Worm (Caenorhabditis elegans) whole organism, L3 larva: ENCODE results near the gene C11G6.2.
A peak's percentile ranks its signal among the peaks of the same experiment; 100 is the strongest.

Experiments
- R02D3.7 ChIP-seq: fragments of 150-350 bp; optimal IDR thresholded peaks from 2 replicates; lab custom pipeline; 2014; ENCODE audit warnings: missing biosample characterization, missing genetic modification characterization
- ZK546.5 ChIP-seq: sonication (generic microtip); optimal IDR thresholded peaks from 2 replicates; lab custom pipeline; 2017; ENCODE audit warnings: missing biosample characterization, missing genetic modification characterization
- aly-2 ChIP-seq: fragments of 150-350 bp; optimal IDR thresholded peaks from 2 replicates; lab custom pipeline; 2014; ENCODE audit warnings: missing biosample characterization, missing genetic modification characterization
- ceh-16 ChIP-seq: sonication (generic microtip); optimal IDR thresholded peaks from 2 replicates; lab custom pipeline; 2017; ENCODE audit warnings: missing biosample characterization, missing genetic modification characterization
- ceh-28 ChIP-seq: fragments of 150-350 bp; optimal IDR thresholded peaks from 2 replicates; lab custom pipeline; 2014; ENCODE audit warnings: missing biosample characterization, missing genetic modification reagents, missing genetic modification characterization
- ceh-82 ChIP-seq: fragments of 150-350 bp; optimal IDR thresholded peaks from 2 replicates; lab custom pipeline; 2014; ENCODE audit warnings: missing biosample characterization, missing genetic modification characterization
- daf-12 ChIP-seq: fragments of 150-350 bp; optimal IDR thresholded peaks from 2 replicates; lab custom pipeline; 2014; ENCODE audit warnings: missing biosample characterization, missing genetic modification reagents, missing genetic modification characterization
- egl-27 ChIP-seq: sonication (generic microtip); optimal IDR thresholded peaks from 4 replicates; lab custom pipeline; 2017; ENCODE audit warnings: missing biosample characterization, missing genetic modification reagents, missing genetic modification characterization
- egl-5 ChIP-seq: fragments of 150-350 bp; optimal IDR thresholded peaks from 2 replicates; lab custom pipeline; 2017; ENCODE audit warnings: missing biosample characterization, missing genetic modification reagents, missing genetic modification characterization, inconsistent platforms
- elt-1 ChIP-seq: fragments of 150-350 bp; optimal IDR thresholded peaks from 2 replicates; lab custom pipeline; 2014; ENCODE audit warnings: missing biosample characterization, missing genetic modification characterization
- elt-2 ChIP-seq: sonication (generic microtip); optimal IDR thresholded peaks from 2 replicates; lab custom pipeline; 2016; ENCODE audit warnings: missing genetic modification reagents, mild to moderate bottlenecking, missing genetic modification characterization, missing compliant biosample characterization
- fkh-2 ChIP-seq: fragments of 150-350 bp; optimal IDR thresholded peaks from 2 replicates; lab custom pipeline; 2014; ENCODE audit warnings: missing biosample characterization, missing genetic modification reagents, missing genetic modification characterization
- fos-1 ChIP-seq: fragments of 150-350 bp; optimal IDR thresholded peaks from 2 replicates; lab custom pipeline; 2014; ENCODE audit warnings: missing biosample characterization, missing genetic modification characterization
- lin-39 ChIP-seq: fragments of 150-350 bp; optimal IDR thresholded peaks from 2 replicates; lab custom pipeline; 2018; ENCODE audit warnings: missing biosample characterization, missing genetic modification reagents, missing genetic modification characterization
- mdl-1 ChIP-seq: fragments of 150-350 bp; optimal IDR thresholded peaks from 2 replicates; lab custom pipeline; 2014; ENCODE audit warnings: missing biosample characterization, missing genetic modification characterization
- mml-1 ChIP-seq: fragments of 150-350 bp; sonication (generic microtip); optimal IDR thresholded peaks from 3 replicates; lab custom pipeline; 2014; ENCODE audit warnings: missing biosample characterization, missing genetic modification characterization
- nfya-1 ChIP-seq: sonication (generic microtip); optimal IDR thresholded peaks from 2 replicates; lab custom pipeline; 2017; ENCODE audit warnings: missing genetic modification characterization, mild to moderate bottlenecking, missing compliant biosample characterization, antibody characterized with exemption, moderate library complexity; ENCODE audit not compliant: insufficient read depth
- nhr-11 ChIP-seq: fragments of 150-350 bp; optimal IDR thresholded peaks from 2 replicates; lab custom pipeline; 2014; ENCODE audit warnings: missing biosample characterization, missing genetic modification characterization
- nhr-23 ChIP-seq: fragments of 150-350 bp; optimal IDR thresholded peaks from 2 replicates; lab custom pipeline; 2014; ENCODE audit warnings: missing biosample characterization, missing genetic modification reagents, missing genetic modification characterization
- nhr-237 ChIP-seq: fragments of 150-350 bp; optimal IDR thresholded peaks from 2 replicates; lab custom pipeline; 2014; ENCODE audit warnings: missing biosample characterization, missing genetic modification characterization
- nhr-25 ChIP-seq: sonication (generic microtip); optimal IDR thresholded peaks from 2 replicates; lab custom pipeline; 2017; ENCODE audit warnings: missing biosample characterization, missing genetic modification characterization
- nhr-28 ChIP-seq: fragments of 150-350 bp; optimal IDR thresholded peaks from 2 replicates; lab custom pipeline; 2014; ENCODE audit warnings: missing biosample characterization, missing genetic modification characterization
- nhr-43 ChIP-seq: sonication (generic microtip); optimal IDR thresholded peaks from 2 replicates; lab custom pipeline; 2016; ENCODE audit warnings: mild to moderate bottlenecking, missing genetic modification characterization, missing compliant biosample characterization; ENCODE audit not compliant: poor library complexity, severe bottlenecking
- nhr-67 ChIP-seq: fragments of 150-350 bp; optimal IDR thresholded peaks from 2 replicates; lab custom pipeline; 2014; ENCODE audit warnings: missing biosample characterization, missing genetic modification characterization
- nhr-77 ChIP-seq: fragments of 150-350 bp; optimal IDR thresholded peaks from 2 replicates; lab custom pipeline; 2014; ENCODE audit warnings: missing biosample characterization, missing genetic modification characterization
- pqm-1 ChIP-seq: fragments of 150-350 bp; optimal IDR thresholded peaks from 2 replicates; lab custom pipeline; 2017; ENCODE audit warnings: missing biosample characterization, missing genetic modification characterization, inconsistent platforms
- sea-2 ChIP-seq: fragments of 150-350 bp; sonication (generic microtip); optimal IDR thresholded peaks from 4 replicates; lab custom pipeline; 2014; ENCODE audit warnings: missing biosample characterization, missing genetic modification reagents, missing genetic modification characterization
- skn-1 ChIP-seq: fragments of 150-350 bp; optimal IDR thresholded peaks from 2 replicates; lab custom pipeline; 2014; ENCODE audit warnings: missing biosample characterization, missing genetic modification characterization
- snpc-4 ChIP-seq: fragments of 150-350 bp; optimal IDR thresholded peaks from 2 replicates; lab custom pipeline; 2014; ENCODE audit warnings: missing biosample characterization, missing genetic modification characterization
- tbx-2 ChIP-seq: sonication (generic microtip); optimal IDR thresholded peaks from 2 replicates; lab custom pipeline; 2016; ENCODE audit warnings: mild to moderate bottlenecking, missing genetic modification characterization, missing compliant biosample characterization
- unc-39 ChIP-seq: sonication (generic microtip); optimal IDR thresholded peaks from 4 replicates; lab custom pipeline; 2017; ENCODE audit warnings: missing biosample characterization, missing genetic modification characterization
- unc-62 ChIP-seq: fragments of 150-350 bp; sonication (generic microtip); optimal IDR thresholded peaks from 4 replicates; lab custom pipeline; 2014; ENCODE audit warnings: missing biosample characterization, missing genetic modification reagents, missing genetic modification characterization
- zag-1 ChIP-seq: fragments of 150-350 bp; optimal IDR thresholded peaks from 2 replicates; lab custom pipeline; 2014; ENCODE audit warnings: missing biosample characterization, missing genetic modification characterization
- ztf-11 ChIP-seq: fragments of 150-350 bp; optimal IDR thresholded peaks from 2 replicates; lab custom pipeline; 2014; ENCODE audit warnings: missing biosample characterization, missing genetic modification characterization

C11G6.2 gene

DNA sequence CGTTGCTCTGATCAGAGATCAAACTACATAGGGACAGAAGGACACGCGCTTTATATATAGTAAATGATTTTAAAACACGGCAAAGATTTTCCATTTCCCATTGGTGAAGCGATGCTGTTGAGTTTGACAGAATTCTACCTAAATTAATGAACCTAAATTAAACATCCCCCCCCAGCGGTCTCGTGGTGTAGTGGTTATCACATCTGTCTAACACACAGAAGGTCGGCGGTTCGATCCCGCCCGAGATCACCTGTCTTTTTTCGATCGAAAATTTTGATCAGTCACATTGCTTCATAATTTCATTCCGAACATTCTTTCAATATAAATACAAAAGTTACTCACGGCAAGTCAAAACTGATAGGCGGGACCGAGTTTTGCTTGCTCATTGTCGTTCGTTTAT lies 29.2 kb upstream of the C11G6.2 start:
- TF ChIP-seq nhr-43 (tag; lab: Kevin White, UChicago): peak; percentile 6
- peak; percentile 19 for TF ChIP-seq elt-2

ce11 chrX:16299859-16300258 lies 28.6 kb upstream of the C11G6.2 start, which contains the start of gene twk-21:
Gene twk-21 (plus strand): TSS chrX:16299892.
- TF ChIP-seq tbx-2 (tag; lab: Kevin White, UChicago): no peak
- TF ChIP-seq nfya-1 (tag; lab: Kevin White, UChicago): no peak
- no peak for TF ChIP-seq egl-27 (tag; lab: Kevin White, UChicago)
- TF ChIP-seq fos-1 (tag; lab: Kevin White, UChicago): no peak
- TF ChIP-seq ztf-11 (tag; lab: Kevin White, UChicago): no peak
- no peak for TF ChIP-seq ceh-28
- TF ChIP-seq ZK546.5 (tag; lab: Kevin White, UChicago): no peak
- no peak for TF ChIP-seq nhr-67
- TF ChIP-seq, all 47 proteins: peak for 0

- TF ChIP-seq elt-2: peak; percentile 43
- no peak for TF ChIP-seq skn-1
- TF ChIP-seq nhr-25 (tag; lab: Kevin White, UChicago): peak; percentile 14
- TF ChIP-seq pqm-1 (tag; lab: Kevin White, UChicago): peak; percentile 21
- no peak for TF ChIP-seq nhr-43 (tag; lab: Kevin White, UChicago)
- TF ChIP-seq nhr-23 (tag; lab: Kevin White, UChicago): peak; percentile 4
These were observed 28.0 kb upstream of the C11G6.2 start for ce11 chrX:16300422-16300821.

- no peak for TF ChIP-seq ceh-28
- TF ChIP-seq snpc-4 (tag; lab: Kevin White, UChicago): no peak
- TF ChIP-seq nhr-28 (tag; lab: Kevin White, UChicago): no peak
- no peak for TF ChIP-seq nhr-67
- no peak for TF ChIP-seq nhr-237 (tag; lab: Kevin White, UChicago)
- TF ChIP-seq mml-1 (tag; lab: Kevin White, UChicago): no peak
- TF ChIP-seq R02D3.7: no peak
- TF ChIP-seq ceh-16 (tag; lab: Kevin White, UChicago): no peak
- no peak for TF ChIP-seq ceh-82 (tag; lab: Kevin White, UChicago)
- no peak for TF ChIP-seq zag-1
- no peak for TF ChIP-seq sea-2 (GFP tag; lab: Kevin White, UChicago)
- TF ChIP-seq elt-1 (tag; lab: Kevin White, UChicago): no peak
- TF ChIP-seq nhr-25 (tag; lab: Kevin White, UChicago): no peak
- no peak for TF ChIP-seq egl-5 (tag; lab: Kevin White, UChicago)
- TF ChIP-seq mdl-1: no peak
- TF ChIP-seq tbx-2 (tag; lab: Kevin White, UChicago): no peak
- TF ChIP-seq aly-2 (tag; lab: Kevin White, UChicago): no peak
- TF ChIP-seq, all 47 proteins: peak for 0
These were observed 22.3 kb upstream of the C11G6.2 start, which contains the start of gene twk-22 for ce11 chrX:16306164-16306563. Gene twk-22 (plus strand): TSS chrX:16306464.

DNA sequence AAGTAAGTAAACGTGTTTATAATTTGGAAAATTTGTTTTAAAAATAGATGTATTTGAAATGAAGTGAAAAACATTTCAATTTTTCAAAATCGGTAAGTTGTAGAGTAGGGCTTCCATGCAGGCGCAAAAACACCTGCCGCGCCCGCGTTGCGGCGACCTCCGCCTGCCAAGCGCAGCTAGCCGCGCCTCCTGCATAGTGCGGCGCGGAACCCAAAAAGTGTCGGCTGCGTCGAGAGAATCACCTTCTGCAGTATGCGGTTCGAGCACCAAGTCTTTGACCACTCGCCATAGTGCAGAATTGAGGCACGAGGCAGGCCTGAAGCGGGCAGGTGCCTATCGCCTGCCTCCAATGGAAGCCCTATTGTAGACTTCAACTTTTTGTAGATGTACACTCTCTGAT lies 18.7 kb upstream of the C11G6.2 start:
- TF ChIP-seq sea-2 (GFP tag; lab: Kevin White, UChicago): no peak
- peak; percentile 23 for TF ChIP-seq snpc-4 (tag; lab: Kevin White, UChicago)

DNA sequence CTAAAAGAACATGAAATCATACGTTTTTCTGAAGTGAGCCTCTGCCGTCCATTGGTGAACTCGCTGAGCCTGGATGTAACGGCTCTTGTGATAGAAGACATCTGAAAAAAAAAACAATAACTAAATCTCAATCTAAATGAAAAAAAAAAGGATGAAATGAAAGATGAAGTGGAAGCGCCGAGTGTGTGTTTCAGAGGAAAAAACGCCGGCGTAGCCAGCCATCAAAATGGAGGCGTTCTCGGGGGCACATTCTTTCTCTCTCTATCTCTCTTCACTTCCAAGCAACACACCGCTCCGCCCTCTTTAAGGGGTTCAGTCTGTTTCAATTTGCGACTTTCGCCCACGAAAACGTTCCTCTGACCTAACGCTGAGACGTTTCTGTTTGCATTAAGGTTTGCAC lies 10.8 kb upstream of the C11G6.2 start, which contains the start of gene T01B4.3:
Gene T01B4.3, minus strand, starts transcription at position 101 of the 400 bp plus-strand sequence.
- TF ChIP-seq nhr-11 (tag; lab: Kevin White, UChicago) (no peak), daf-12 (no peak), aly-2 (tag; lab: Kevin White, UChicago) (no peak), unc-62 (GFP tag; lab: Kevin White, UChicago) (no peak), nhr-77 (tag; lab: Kevin White, UChicago) (no peak), unc-39 (tag; lab: Kevin White, UChicago) (no peak), fkh-2 (tag; lab: Kevin White, UChicago) (no peak), nhr-237 (tag; lab: Kevin White, UChicago) (no peak), lin-39 (tag; lab: Kevin White, UChicago) (no peak)
